Worm (Caenorhabditis elegans): ENCODE data around the gene hmg-1.1.

DNA sequence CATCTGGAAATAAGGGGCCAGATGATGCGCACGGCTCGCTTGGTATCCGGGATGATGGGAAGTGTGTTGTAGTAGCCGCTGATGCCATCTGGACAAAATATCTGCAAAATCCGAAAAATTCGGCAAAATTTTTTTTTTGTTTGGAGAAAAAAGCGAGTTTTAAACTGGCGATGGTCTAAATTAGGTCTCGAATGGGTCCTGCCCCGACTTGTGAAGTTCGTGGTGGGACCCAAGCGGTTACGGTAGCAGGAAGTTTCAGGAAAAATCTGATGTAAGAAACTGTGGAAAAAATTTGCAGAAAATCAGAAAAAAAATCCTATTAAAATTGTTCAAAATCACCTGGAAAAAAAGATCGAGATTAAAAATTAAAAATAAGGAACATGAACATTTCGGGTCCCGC is 7.0 kb upstream of the hmg-1.1 start, which contains the start of gene jmjd-2:
- TF ChIP-seq him-1 (tag; optimal IDR thresholded peaks at IDR 0.05) = no peak
- TF ChIP-seq W03F9.2 (tag; optimal IDR thresholded peaks at IDR 0.05) = no peak

All from whole organism, L4/young adult.